Fruit fly (Drosophila melanogaster) whole organism, adult: ENCODE measurements around the gene Lasp.

ENCODE experiments used
- CG11617 ChIP-seq: fragments of 200-800 bp; sonication (Bioruptor generic); optimal IDR thresholded peaks from 2 replicates; lab custom pipeline; 2017; ENCODE audit warnings: mild to moderate bottlenecking, missing biosample characterization, missing genetic modification reagents, missing genetic modification characterization
- CG12768 ChIP-seq: fragments of 200-800 bp; sonication (Bioruptor generic); optimal IDR thresholded peaks from 2 replicates; lab custom pipeline; 2017; ENCODE audit warnings: missing biosample characterization, missing genetic modification characterization, mild to moderate bottlenecking, moderate library complexity, missing genetic modification reagents
- CG14711 ChIP-seq: fragments of 200-800 bp; sonication (Bioruptor generic); optimal IDR thresholded peaks from 2 replicates; lab custom pipeline; 2018; ENCODE audit warnings: missing biosample characterization, mild to moderate bottlenecking, missing genetic modification characterization, moderate library complexity
- CG1620 ChIP-seq: fragments of 200-800 bp; sonication (Bioruptor generic); optimal IDR thresholded peaks from 2 replicates; lab custom pipeline; 2016; ENCODE audit warnings: missing biosample characterization, missing genetic modification characterization
- CG33017 ChIP-seq: fragments of 200-800 bp; sonication (Bioruptor generic); optimal IDR thresholded peaks from 2 replicates; lab custom pipeline; 2018; ENCODE audit warnings: missing biosample characterization, mild to moderate bottlenecking, missing genetic modification characterization, moderate library complexity
- CG5204 ChIP-seq: fragments of 200-800 bp; sonication (Bioruptor generic); optimal IDR thresholded peaks from 2 replicates; lab custom pipeline; 2016; ENCODE audit warnings: missing biosample characterization, missing genetic modification characterization
- CG7045 ChIP-seq: fragments of 200-800 bp; sonication (Bioruptor generic); optimal IDR thresholded peaks from 2 replicates; lab custom pipeline; 2017; ENCODE audit warnings: missing biosample characterization, mild to moderate bottlenecking, missing genetic modification characterization
- CG7101 ChIP-seq: fragments of 200-800 bp; sonication (Bioruptor generic); optimal IDR thresholded peaks from 2 replicates; lab custom pipeline; 2018; ENCODE audit warnings: missing biosample characterization, mild to moderate bottlenecking, missing genetic modification characterization, moderate library complexity
- Clk ChIP-seq: fragments of 200-800 bp; sonication (Bioruptor generic); optimal IDR thresholded peaks from 2 replicates; lab custom pipeline; 2017; ENCODE audit warnings: missing biosample characterization, missing genetic modification characterization
- Crg-1 ChIP-seq: fragments of 200-800 bp; sonication (Bioruptor generic); optimal IDR thresholded peaks from 2 replicates; lab custom pipeline; 2016; ENCODE audit warnings: missing biosample characterization, missing genetic modification characterization
- Hr96 ChIP-seq: fragments of 200-800 bp; sonication (Bioruptor generic); optimal IDR thresholded peaks from 2 replicates; lab custom pipeline; 2016; ENCODE audit warnings: missing biosample characterization, missing genetic modification characterization
- Mnt ChIP-seq: fragments of 200-800 bp; sonication (Bioruptor generic); optimal IDR thresholded peaks from 2 replicates; lab custom pipeline; 2016; ENCODE audit warnings: missing biosample characterization, mild to moderate bottlenecking, missing genetic modification characterization
- bab1 ChIP-seq: fragments of 200-800 bp; sonication (Bioruptor generic); optimal IDR thresholded peaks from 3 replicates; lab custom pipeline; 2019; ENCODE audit warnings: missing biosample characterization, mild to moderate bottlenecking, missing genetic modification characterization, moderate library complexity
- cic ChIP-seq: fragments of 200-800 bp; sonication (Bioruptor generic); optimal IDR thresholded peaks from 2 replicates; lab custom pipeline; 2017; ENCODE audit warnings: missing biosample characterization, mild to moderate bottlenecking, missing genetic modification characterization, moderate library complexity
- cnc ChIP-seq, 2 experiments: fragments of >200 bp; optimal IDR thresholded peaks; 2 replicates each; lab custom pipeline; 2017
- kay ChIP-seq: fragments of 200-800 bp; sonication (Bioruptor generic); peaks from one replicate; lab custom pipeline; 2016; ENCODE audit warnings: missing biosample characterization, missing genetic modification characterization, borderline replicate concordance
- ovo ChIP-seq: fragments of 200-800 bp; sonication (Bioruptor generic); optimal IDR thresholded peaks from 2 replicates; lab custom pipeline; 2016; ENCODE audit warnings: missing biosample characterization, missing genetic modification characterization
- pad ChIP-seq: fragments of 200-800 bp; sonication (Bioruptor generic); optimal IDR thresholded peaks from 3 replicates; lab custom pipeline; 2017; ENCODE audit warnings: missing biosample characterization, missing genetic modification characterization, mild to moderate bottlenecking, moderate library complexity, missing genetic modification reagents
- tj ChIP-seq: fragments of 200-800 bp; sonication (Bioruptor generic); optimal IDR thresholded peaks from 3 replicates; lab custom pipeline; 2017; ENCODE audit warnings: missing biosample characterization, mild to moderate bottlenecking, missing genetic modification characterization, moderate library complexity
- toe ChIP-seq: fragments of 200-800 bp; sonication (Bioruptor generic); optimal IDR thresholded peaks from 2 replicates; lab custom pipeline; 2016; ENCODE audit warnings: missing biosample characterization, missing genetic modification characterization

Lasp gene

dm6 chr3L:16709673-16710257 is 1.7 kb downstream of the Lasp start:
- no peak for TF ChIP-seq Crg-1 (GFP tag; lab: Kevin White, UChicago)
- TF ChIP-seq CG7045 (GFP tag; lab: Kevin White, UChicago), result no peak
- TF ChIP-seq bab1 (GFP tag; lab: Kevin White, UChicago), result no peak
- TF ChIP-seq CG12768 (GFP tag; lab: Kevin White, UChicago), result no peak
- peak; percentile 5 for TF ChIP-seq CG14711 (tag; lab: Kevin White, UChicago)
- TF ChIP-seq toe (GFP tag; lab: Kevin White, UChicago), result no peak
- no peak for TF ChIP-seq cnc (optimal IDR thresholded peaks at IDR 0.05; lab: Kevin White, UChicago)
- TF ChIP-seq pad (GFP tag; lab: Kevin White, UChicago), result no peak
- no peak for TF ChIP-seq CG7101 (tag; lab: Kevin White, UChicago)
- no peak for TF ChIP-seq ovo
- no peak for TF ChIP-seq CG5204 (GFP tag; lab: Kevin White, UChicago)
- TF ChIP-seq CG11617 (GFP tag; lab: Kevin White, UChicago), result no peak
- peak; percentile 92 for TF ChIP-seq kay (GFP tag; lab: Kevin White, UChicago)
- no peak for TF ChIP-seq tj (GFP tag; lab: Kevin White, UChicago)
- no peak for TF ChIP-seq CG1620 (GFP tag; lab: Kevin White, UChicago)
- TF ChIP-seq CG33017 (tag; lab: Kevin White, UChicago), result no peak

- TF ChIP-seq cic, result peak; percentile 9
- no peak for TF ChIP-seq Clk
- no peak for TF ChIP-seq CG7045 (GFP tag; lab: Kevin White, UChicago)
Measured at dm6 chr3L:16708738-16709350, 2.6 kb downstream of the Lasp start.

dm6 chr3L:16705630-16706029 is 5.8 kb downstream of the Lasp start:
- TF ChIP-seq CG12768 (GFP tag; lab: Kevin White, UChicago), result no peak
- TF ChIP-seq toe (GFP tag; lab: Kevin White, UChicago), result no peak
- no peak for TF ChIP-seq CG33017 (tag; lab: Kevin White, UChicago)
- TF ChIP-seq Crg-1 (GFP tag; lab: Kevin White, UChicago), result no peak
- TF ChIP-seq CG7101 (tag; lab: Kevin White, UChicago), result no peak
- no peak for TF ChIP-seq Mnt (GFP tag; lab: Kevin White, UChicago)
- no peak for TF ChIP-seq cic
- TF ChIP-seq CG5204 (GFP tag; lab: Kevin White, UChicago), result no peak
- no peak for TF ChIP-seq ovo

- TF ChIP-seq kay (GFP tag; lab: Kevin White, UChicago) (peak; percentile 84), CG33017 (tag; lab: Kevin White, UChicago) (no peak)
Measured at dm6 chr3L:16704673-16705072, 6.8 kb downstream of the Lasp start, which contains the start of gene CG9692. TSS of gene CG9692 (plus strand) at chr3L:16704973.

dm6 chr3L:16704251-16704650 is 7.2 kb downstream of the Lasp start:
- TF ChIP-seq tj (GFP tag; lab: Kevin White, UChicago) (peak; percentile 6), Mnt (GFP tag; lab: Kevin White, UChicago) (no peak), CG33017 (tag; lab: Kevin White, UChicago) (no peak)

dm6 chr3L:16702866-16703265 is 8.6 kb downstream of the Lasp start:
- TF ChIP-seq tj (GFP tag; lab: Kevin White, UChicago), result no peak
- no peak for TF ChIP-seq pad (GFP tag; lab: Kevin White, UChicago)
- TF ChIP-seq CG7101 (tag; lab: Kevin White, UChicago), result no peak
- no peak for TF ChIP-seq CG12768 (GFP tag; lab: Kevin White, UChicago)
- no peak for TF ChIP-seq Clk
- no peak for TF ChIP-seq CG1620 (GFP tag; lab: Kevin White, UChicago)
- TF ChIP-seq CG14711 (tag; lab: Kevin White, UChicago), result no peak
- TF ChIP-seq cnc (optimal IDR thresholded peaks at IDR 0.05; lab: Kevin White, UChicago), result no peak
- TF ChIP-seq CG11617 (GFP tag; lab: Kevin White, UChicago), result no peak
- no peak for TF ChIP-seq toe (GFP tag; lab: Kevin White, UChicago)
- TF ChIP-seq CG33017 (tag; lab: Kevin White, UChicago), result no peak
- TF ChIP-seq CG5204 (GFP tag; lab: Kevin White, UChicago), result no peak
- TF ChIP-seq Hr96, result no peak
- no peak for TF ChIP-seq cic
- TF ChIP-seq bab1 (GFP tag; lab: Kevin White, UChicago), result no peak
- TF ChIP-seq Crg-1 (GFP tag; lab: Kevin White, UChicago), result no peak
- no peak for TF ChIP-seq Mnt (GFP tag; lab: Kevin White, UChicago)
- TF ChIP-seq kay (GFP tag; lab: Kevin White, UChicago), result no peak
- TF ChIP-seq CG7045 (GFP tag; lab: Kevin White, UChicago), result no peak
